Fruit fly (Drosophila melanogaster) whole organism, larva: Measurements from ENCODE around the gene CG12057.

Experiments
- noc ChIP-seq: fragments of 200-800 bp; sonication (Bioruptor generic); optimal IDR thresholded peaks from 3 replicates; lab custom pipeline; 2019; ENCODE audit warnings: missing biosample characterization, mild to moderate bottlenecking, missing genetic modification characterization, moderate library complexity

CG12057 gene

DNA sequence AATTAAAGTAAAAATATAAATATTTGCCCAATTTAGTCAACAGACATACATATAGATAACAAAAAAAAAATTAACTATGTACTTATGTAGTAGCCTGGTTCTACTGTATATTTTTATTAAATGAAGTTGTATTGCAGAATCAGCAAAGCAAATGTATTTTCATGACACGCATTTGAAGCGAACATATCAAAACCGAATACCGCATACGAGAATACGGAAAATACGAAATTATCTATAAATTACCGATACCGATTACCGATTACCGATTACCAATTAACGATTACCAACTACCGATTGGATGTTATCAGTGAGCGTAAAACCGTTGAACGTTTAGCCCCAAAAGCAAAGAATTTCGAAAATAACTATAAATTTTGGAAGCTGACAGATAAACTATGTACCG is 4.0 kb upstream of the CG12057 start:
- TF ChIP-seq noc: no peak

DNA sequence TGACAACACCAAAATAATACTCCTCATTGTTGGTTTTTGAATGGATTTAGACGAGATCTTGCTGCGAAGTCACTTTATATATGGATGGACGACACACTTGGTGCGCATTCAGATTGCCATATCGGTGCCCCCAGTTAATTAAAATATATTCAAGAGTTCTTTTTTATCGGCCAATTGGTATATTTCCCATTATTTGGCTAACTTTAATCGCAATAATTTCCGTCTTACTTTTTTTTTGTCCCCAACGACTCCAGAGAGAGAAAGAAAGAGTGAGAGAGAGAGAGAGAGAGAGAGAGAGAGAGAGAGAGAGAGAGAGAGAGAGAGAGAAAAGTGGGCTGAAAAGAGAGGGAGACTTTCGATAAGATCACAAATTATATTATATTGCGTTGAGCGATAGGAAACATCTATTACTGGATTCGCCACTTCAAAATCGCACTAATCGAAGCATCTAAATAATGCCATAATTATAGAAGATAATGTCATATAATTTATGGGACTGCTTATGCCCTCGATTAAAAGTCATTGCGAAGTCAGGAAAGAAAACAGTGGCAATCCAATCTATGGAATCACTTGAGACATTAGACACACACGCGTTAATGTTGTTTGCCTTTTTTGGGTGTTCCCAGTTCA is 787 bp upstream of the CG12057 start, which contains the start of gene CG12115:
TSS of gene CG12115 (minus strand) at position 51 of the 630 bp plus-strand sequence.
- TF ChIP-seq noc: no peak

DNA sequence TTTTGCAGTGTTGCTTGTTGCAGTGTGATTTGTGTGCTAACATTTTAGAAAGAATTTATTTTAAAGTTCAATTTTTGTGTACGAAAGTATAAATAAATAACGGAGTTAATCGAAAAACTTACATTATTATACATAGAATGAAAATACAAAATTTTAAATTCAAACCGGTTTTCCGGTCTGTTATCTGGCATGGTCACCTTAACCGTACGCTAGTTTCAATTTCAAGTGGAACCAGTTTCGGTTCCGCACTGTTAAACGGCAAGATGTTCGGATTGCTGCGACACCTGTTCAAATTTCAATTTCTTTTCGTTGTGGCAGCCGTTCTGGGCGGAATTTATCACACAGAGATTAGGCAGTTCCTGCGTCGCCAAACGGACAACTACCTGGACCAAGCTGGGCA is 972 bp downstream of the CG12057 start, which contains the start of gene CG12056:
TSS of gene CG12056 (plus strand) at position 241 of the 400 bp plus-strand sequence.
- no peak for TF ChIP-seq noc

DNA sequence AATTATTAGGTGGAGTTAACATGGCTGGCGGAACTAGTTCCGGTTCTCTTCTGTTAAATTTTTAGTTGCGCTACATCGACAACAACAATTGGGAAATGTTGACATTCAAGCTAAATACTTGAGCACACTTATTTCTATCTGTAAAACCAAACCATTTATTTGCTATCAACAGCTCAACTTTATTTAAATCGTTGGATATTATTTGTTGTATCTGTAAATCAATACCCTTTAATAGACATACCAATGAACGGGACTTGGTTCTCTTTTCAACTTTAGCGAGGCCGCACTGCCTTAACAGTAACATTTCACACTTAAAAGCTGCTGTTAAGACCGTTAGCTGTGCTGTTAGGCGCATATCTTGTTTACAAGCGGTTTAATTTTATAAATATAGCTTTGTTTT is 2.1 kb downstream of the CG12057 start, which contains the start of gene CG12106:
TSS of gene CG12106 (plus strand) at position 295 of the 400 bp plus-strand sequence.
- TF ChIP-seq noc: peak; percentile 30

DNA sequence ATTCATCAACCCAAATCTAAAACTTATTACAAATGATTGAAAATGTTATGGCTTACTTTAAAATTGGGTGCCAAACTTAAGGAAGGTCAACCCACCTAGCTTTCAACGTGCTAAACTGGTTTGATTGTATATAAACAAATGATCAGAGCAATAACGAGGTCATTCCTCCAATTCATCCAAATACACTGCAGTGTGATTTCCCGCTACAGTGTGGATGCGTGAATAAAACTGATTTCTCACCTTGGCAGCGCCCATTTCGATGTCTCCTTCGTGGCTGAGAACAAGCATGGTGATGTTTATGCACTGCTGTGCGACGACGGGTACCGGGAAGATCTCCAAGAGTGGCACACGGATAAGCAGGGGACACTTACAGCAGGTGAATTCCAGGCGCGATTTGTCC is 3.9 kb downstream of the CG12057 start:
- TF ChIP-seq noc: no peak

DNA sequence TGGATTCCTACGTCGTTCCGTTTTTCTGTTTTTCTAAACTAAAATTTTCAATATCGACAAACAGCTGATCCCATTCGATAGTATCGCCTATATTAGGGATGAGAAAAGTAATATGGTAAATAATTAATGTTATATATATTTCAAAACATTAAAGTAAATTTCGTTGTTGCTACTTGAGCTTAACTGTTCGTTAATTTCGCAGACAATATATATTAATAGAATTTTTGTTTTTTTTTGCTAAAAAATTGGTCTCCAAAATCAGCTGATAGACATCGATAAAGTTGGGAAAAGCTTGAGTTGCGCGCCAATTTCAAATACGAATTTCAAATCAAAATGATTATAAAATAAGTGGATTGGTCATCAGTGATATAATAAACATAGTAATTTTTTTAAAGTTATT is 4.9 kb downstream of the CG12057 start, which contains the start of gene CG12118:
TSS of gene CG12118 (minus strand) at position 53 of the 400 bp plus-strand sequence.
- TF ChIP-seq noc: peak; percentile 68

DNA sequence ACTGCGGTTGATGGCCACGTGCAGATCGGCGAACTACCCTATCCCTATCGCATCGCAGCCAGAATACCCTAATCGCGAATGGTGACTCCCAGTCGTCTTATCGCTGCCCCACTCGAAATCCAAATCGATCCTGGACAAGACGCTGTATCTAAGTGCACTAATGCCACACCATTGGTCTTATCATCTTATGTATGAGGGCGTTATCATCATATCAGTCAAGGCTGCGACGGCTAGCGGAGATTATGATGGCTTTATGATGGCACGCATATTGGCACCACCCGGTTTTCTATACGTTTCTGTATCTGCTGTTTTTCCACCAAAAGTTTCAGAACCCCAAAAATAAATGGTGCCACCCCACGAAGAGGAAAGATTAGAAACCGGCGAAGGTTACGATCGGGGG is 8.8 kb downstream of the CG12057 start:
- no peak for TF ChIP-seq noc

DNA sequence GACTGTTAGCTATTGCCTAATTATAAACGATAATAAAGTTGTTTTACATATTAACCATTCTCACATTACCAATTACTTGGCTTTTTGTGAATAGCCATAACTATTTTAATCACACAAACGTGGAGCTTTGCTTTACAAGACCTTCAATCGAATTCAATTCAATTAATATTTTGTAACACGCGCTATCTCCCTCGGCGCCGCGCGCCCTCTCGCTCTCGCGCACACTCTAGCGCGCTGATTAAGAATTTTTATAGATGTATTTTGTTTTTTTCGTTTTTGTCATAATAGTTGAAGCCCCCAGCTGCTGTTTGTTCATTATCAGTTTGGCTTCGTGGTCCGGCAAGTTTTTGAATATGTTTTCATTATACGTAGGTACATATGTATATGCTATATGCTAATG is 9.6 kb downstream of the CG12057 start:
- no peak for TF ChIP-seq noc

DNA sequence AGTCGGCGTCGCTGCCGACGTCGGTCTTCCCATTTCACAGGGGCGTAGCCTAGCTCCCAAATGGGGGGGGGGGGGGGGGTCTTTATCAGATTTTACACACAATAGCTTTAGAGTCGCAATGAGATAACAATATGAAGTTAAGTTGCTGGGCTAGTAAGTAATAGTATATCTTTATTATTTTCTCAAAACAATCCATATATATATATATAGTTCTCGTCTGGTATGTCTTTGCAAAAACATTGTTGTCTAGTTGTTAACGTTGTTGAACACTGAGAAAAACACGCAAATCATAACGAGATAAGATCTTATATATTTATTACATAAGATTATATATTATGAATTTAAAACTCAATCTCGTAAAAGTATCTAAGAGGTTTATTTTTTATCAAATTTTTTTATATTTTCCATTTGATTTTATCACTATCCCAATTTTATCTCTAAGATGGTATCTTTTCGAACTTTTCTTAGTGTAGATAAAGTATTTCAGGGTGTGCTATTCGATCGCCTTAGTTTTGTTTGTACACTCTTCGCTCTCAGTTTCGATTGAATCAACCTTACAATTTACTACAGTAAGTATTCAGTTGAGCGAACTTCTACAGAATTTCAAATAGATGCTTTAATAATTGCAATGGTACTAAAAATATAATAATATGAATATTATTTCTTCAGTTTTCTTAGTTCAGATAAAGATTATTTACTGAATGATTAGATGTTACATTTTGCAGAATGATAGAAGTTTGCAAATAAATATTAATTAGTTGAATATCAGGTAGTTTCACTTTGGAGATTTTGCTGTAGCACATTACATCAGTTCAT is 10.6 kb downstream of the CG12057 start:
- peak; percentile 91 for TF ChIP-seq noc

DNA sequence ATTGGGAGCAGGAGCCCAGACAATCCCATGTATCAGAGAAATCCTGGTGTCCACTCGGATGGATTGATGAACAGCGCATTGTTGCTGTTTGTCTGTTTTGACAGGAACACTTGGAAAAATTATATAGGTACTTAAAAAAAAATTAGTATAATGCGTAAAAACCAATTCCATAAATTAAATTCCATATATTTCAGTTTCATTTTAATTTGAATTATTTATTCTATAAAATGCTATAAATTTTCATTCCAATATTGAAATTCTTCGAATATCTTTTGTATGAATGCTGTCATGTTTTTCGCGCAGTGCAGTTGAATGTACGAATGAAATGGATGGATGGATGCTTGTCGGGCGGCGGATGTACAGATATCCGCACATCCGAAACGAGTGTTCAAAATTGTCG is 19.3 kb downstream of the CG12057 start, which contains the start of gene SmydA-9:
TSS of gene SmydA-9 (minus strand) at position 101 of the 400 bp plus-strand sequence.
- TF ChIP-seq noc: no peak

DNA sequence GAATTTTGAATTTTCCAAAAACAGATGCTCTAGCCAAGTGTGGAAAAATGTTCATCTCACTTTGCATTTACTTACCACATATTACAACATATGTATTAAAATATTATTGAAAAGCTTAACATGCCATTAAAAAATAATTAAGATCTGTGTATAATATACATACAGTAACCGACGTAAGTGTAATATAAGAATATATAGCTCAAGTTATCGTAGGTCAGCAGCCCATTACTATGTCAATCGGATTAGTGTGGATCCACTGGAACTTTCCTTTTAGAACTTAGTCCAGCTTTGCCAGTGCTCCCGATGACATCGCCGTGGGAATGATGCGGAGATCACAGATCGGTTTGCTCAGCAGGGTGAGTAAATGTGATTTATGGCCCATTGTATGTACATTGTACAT is 23.1 kb downstream of the CG12057 start, which contains the start of gene Obp8a:
TSS of gene Obp8a (plus strand) at position 301 of the 400 bp plus-strand sequence.
- TF ChIP-seq noc: no peak

DNA sequence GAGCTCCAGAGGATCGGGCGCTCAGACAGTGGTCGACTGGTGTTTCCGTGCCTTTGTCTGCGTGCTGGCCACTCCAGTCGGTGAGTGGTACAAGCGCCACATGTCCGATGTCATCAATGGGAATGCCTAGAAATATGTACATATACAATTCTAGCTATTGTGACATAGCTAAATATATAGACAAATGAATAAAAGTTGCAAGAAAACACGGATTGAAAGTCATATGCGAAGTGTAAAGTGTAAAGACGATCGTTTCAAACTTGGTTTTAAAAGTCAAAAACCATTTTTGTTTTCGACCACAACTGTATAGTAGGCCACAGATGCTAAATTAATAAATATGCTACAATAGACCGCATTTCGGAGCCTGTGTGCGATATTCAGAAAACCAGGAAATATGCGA is 24.0 kb downstream of the CG12057 start, which contains the start of gene CG15368:
TSS of gene CG15368 (plus strand) at position 301 of the 400 bp plus-strand sequence.
- TF ChIP-seq noc: no peak

DNA sequence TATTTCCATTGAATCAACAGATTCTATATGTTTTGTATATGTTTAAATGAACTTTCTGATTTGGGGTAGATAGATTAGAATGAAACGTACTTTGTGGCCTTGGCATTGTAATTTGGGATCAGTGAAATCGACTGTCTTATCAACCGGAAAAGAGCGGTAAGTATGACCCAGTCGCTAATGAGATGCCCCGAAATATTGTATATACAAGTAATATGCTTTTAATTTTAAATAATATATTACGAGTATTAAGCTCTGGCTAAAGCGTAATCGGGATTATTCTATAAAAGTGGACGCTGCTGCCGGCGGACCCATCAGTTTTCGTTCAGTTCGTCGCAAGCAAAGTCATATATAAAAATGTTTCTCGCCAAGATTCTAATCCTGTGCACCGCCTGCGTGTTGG is 25.1 kb downstream of the CG12057 start, which contains the start of gene CG15369:
TSS of gene CG15369 (plus strand) at position 301 of the 400 bp plus-strand sequence.
- no peak for TF ChIP-seq noc

DNA sequence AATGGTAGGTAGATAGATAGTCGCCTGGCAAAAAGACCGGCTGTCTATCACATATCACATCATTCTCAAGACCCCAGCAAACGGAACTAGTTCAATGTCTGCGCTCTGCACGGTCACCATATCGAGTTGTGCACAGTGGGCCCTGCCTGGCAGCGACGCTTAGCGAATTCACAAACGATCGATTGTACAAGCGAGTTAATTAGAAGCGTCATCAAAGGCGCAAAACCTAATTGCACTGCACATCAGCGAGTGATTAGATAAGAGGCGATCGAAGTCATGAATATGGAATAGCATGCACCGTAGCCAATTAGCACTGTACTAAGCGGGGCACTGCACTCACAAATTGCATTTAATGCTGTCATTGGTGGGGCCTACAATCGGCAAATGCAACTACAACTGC is 29.0 kb downstream of the CG12057 start:
- no peak for TF ChIP-seq noc

DNA sequence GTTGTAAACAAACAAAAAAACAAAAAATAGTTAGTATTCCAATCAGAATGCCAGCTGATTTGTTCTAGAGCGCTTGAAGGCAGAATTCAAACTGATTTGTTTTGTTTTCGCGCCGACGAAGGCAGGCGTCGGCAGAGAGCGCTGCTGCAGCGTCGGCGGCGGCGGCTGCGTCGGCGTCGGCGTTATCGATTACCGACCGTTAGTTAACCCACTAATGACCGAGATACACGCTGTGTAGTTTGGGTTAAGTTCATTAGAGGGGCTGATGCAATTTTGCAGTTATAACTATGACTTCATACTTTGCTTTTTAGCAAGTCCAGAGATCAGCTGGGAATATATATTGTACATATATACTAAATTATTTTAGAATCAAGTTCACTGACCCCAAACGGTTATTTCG is 31.7 kb downstream of the CG12057 start, which contains the start of gene t:
TSS of gene t (minus strand) at position 76 of the 400 bp plus-strand sequence.
- peak; percentile 15 for TF ChIP-seq noc

DNA sequence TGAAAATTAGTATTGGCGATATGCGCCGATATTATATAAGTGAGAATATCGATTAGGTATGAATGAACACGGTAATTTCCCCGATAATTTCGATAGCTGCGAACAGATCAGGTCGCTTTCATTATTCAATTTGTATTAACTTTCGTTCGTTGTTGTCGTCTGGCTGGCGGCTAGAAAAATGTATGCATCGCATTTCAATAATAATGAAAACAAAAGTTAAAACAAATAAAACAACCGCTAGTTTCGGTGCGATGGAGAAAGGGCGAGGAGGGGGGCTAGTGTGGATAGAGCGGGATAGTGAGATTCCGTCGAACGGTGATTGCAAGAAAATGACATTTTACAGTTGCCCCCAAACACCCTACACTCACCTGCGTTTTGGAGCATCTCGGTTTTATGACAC is 33.0 kb downstream of the CG12057 start:
- TF ChIP-seq noc: no peak

DNA sequence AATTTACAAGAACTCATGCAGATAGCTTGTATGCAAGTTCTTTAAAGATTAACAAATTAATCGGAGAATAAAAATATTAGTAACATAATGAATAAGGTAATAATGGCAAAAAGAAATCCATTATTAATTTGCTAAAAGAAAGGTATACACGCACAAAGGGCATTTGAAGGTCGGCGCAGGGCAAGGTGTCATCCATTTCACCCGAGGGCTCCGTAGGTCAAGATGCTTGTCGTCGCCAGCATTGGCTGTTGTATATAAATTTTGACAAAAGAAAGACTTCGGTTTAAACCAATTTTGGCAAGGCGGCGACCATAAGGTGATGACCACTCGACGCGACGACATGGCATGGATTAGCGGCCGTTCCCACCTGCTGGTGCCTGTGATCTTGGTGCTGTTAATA is 33.7 kb downstream of the CG12057 start, which contains the start of gene CG15370:
TSS of gene CG15370 (plus strand) at position 301 of the 400 bp plus-strand sequence.
- no peak for TF ChIP-seq noc
